Fruit fly (Drosophila melanogaster) whole organism, embryonic: ENCODE measurements around the gene Strip.
A peak's percentile ranks its signal among the peaks of the same experiment; 100 is the strongest.

Source experiments
- Bgb ChIP-seq: fragments of 200-800 bp; sonication (Bioruptor generic); IDR thresholded peaks from 2 replicates; pipeline ENCODE4 v1.3.6; 2022; ENCODE audit warnings: missing biosample characterization, missing genetic modification characterization; ENCODE audit not compliant: partially characterized antibody
- CG10543 ChIP-seq: fragments of 200-800 bp; sonication (Bioruptor generic); optimal IDR thresholded peaks from 3 replicates; lab custom pipeline; 2017; ENCODE audit warnings: missing biosample characterization, mild to moderate bottlenecking, missing genetic modification characterization, moderate library complexity
- CG16813 ChIP-seq: fragments of 200-800 bp; sonication (Bioruptor generic); IDR thresholded peaks from 3 replicates; pipeline ENCODE4 v1.3.6; 2022; ENCODE audit warnings: missing biosample characterization, missing genetic modification characterization; ENCODE audit not compliant: partially characterized antibody
- CG17359 ChIP-seq: fragments of 200-800 bp; sonication (Bioruptor generic); optimal IDR thresholded peaks from 3 replicates; lab custom pipeline; 2018; ENCODE audit warnings: missing biosample characterization, mild to moderate bottlenecking, missing genetic modification characterization, moderate library complexity
- CG17568 ChIP-seq: fragments of 200-800 bp; sonication (Bioruptor generic); optimal IDR thresholded peaks from 2 replicates; lab custom pipeline; 2018; ENCODE audit warnings: missing biosample characterization, mild to moderate bottlenecking, missing genetic modification characterization, moderate library complexity
- CG18599 ChIP-seq: fragments of 200-800 bp; sonication (Bioruptor generic); optimal IDR thresholded peaks from 3 replicates; lab custom pipeline; 2017; ENCODE audit warnings: missing biosample characterization, missing genetic modification characterization, mild to moderate bottlenecking, moderate library complexity, missing genetic modification reagents
- CG2116 ChIP-seq: fragments of 200-800 bp; sonication (Bioruptor generic); optimal IDR thresholded peaks from 3 replicates; lab custom pipeline; 2018; ENCODE audit warnings: missing biosample characterization, mild to moderate bottlenecking, missing genetic modification characterization
- CG2712 ChIP-seq: fragments of 200-800 bp; optimal IDR thresholded peaks from 3 replicates; lab custom pipeline; 2019; ENCODE audit warnings: missing biosample characterization, mild to moderate bottlenecking, missing genetic modification characterization, moderate library complexity
- CG3407 ChIP-seq: fragments of 200-800 bp; sonication (Bioruptor generic); optimal IDR thresholded peaks from 2 replicates; lab custom pipeline; 2018; ENCODE audit warnings: missing biosample characterization, mild to moderate bottlenecking, missing genetic modification characterization
- CG34224 ChIP-seq: fragments of 200-800 bp; sonication (Bioruptor generic); IDR thresholded peaks from 3 replicates; pipeline ENCODE4 v1.3.6; 2022; ENCODE audit warnings: missing biosample characterization, missing genetic modification characterization; ENCODE audit not compliant: partially characterized antibody
- CG34376 ChIP-seq: fragments of 200-800 bp; sonication (Bioruptor generic); optimal IDR thresholded peaks from 2 replicates; lab custom pipeline; 2018; ENCODE audit warnings: missing biosample characterization, mild to moderate bottlenecking, missing genetic modification characterization
- CG4360 ChIP-seq: fragments of 200-800 bp; sonication (Bioruptor generic); IDR thresholded peaks from 2 replicates; pipeline ENCODE4 v1.3.6; 2022; ENCODE audit warnings: missing biosample characterization, missing genetic modification characterization
- CG4404 ChIP-seq: fragments of 200-800 bp; sonication (Bioruptor generic); IDR thresholded peaks from 2 replicates; pipeline ENCODE4 v1.3.6; 2022; ENCODE audit warnings: missing biosample characterization, missing genetic modification characterization
- CG6854 ChIP-seq: fragments of 200-800 bp; sonication (Bioruptor generic); optimal IDR thresholded peaks from 3 replicates; lab custom pipeline; 2017; ENCODE audit warnings: missing biosample characterization, mild to moderate bottlenecking, missing genetic modification characterization
- CG8924 ChIP-seq: fragments of 200-800 bp; optimal IDR thresholded peaks from 3 replicates; lab custom pipeline; 2019; ENCODE audit warnings: missing biosample characterization, mild to moderate bottlenecking, missing genetic modification characterization, moderate library complexity
- D ChIP-seq, 2 experiments: fragments of 200-800 bp in 1 of 2; fragments of >200 bp in 1 of 2; sonication (Bioruptor generic) in 1 of 2; optimal IDR thresholded peaks; 2 replicates in 1 of 2; 3 replicates in 1 of 2; lab custom pipeline; 2017; ENCODE audit warnings: mild to moderate bottlenecking in 1 of 2, missing biosample characterization in 1 of 2, missing genetic modification characterization in 1 of 2, missing genetic modification reagents in 1 of 2
- Dref ChIP-seq: fragments of 200-800 bp; sonication (Bioruptor generic); IDR thresholded peaks from 2 replicates; pipeline ENCODE4 v1.3.6; 2022; ENCODE audit warnings: missing biosample characterization, missing genetic modification characterization
- Ets97D ChIP-seq: fragments of 200-800 bp; sonication (Bioruptor generic); optimal IDR thresholded peaks from 3 replicates; lab custom pipeline; 2016; ENCODE audit warnings: missing biosample characterization, missing genetic modification characterization
- HLH4C ChIP-seq: fragments of 200-800 bp; sonication (Bioruptor generic); IDR thresholded peaks from 3 replicates; pipeline ENCODE4 v1.3.6; 2022; ENCODE audit warnings: missing biosample characterization, missing genetic modification characterization; ENCODE audit not compliant: partially characterized antibody
- HLHmδ ChIP-seq: fragments of 200-800 bp; sonication (Bioruptor generic); optimal IDR thresholded peaks from 2 replicates; lab custom pipeline; 2018; ENCODE audit warnings: missing biosample characterization, mild to moderate bottlenecking, missing genetic modification characterization, moderate library complexity
- Med ChIP-seq: fragments of 200-800 bp; sonication (Bioruptor generic); peaks from one replicate; lab custom pipeline; 2016; ENCODE audit warnings: missing biosample characterization, missing genetic modification characterization, mild to moderate bottlenecking, inconsistent platforms, moderate library complexity
- Nf-YA ChIP-seq: fragments of 200-800 bp; sonication (Bioruptor generic); IDR thresholded peaks from 2 replicates; pipeline ENCODE4 v1.3.6; 2022; ENCODE audit warnings: missing biosample characterization, missing genetic modification characterization
- Optix ChIP-seq: fragments of 200-800 bp; sonication (Bioruptor generic); IDR thresholded peaks from 3 replicates; pipeline ENCODE4 v1.3.6; 2022; ENCODE audit warnings: missing biosample characterization, missing genetic modification characterization
- Rx ChIP-seq: fragments of 200-800 bp; sonication (Bioruptor generic); IDR thresholded peaks from 2 replicates; pipeline ENCODE4 v1.3.6; 2022; ENCODE audit warnings: missing biosample characterization, missing genetic modification characterization
- Side ChIP-seq: fragments of 200-800 bp; sonication (Bioruptor generic); optimal IDR thresholded peaks from 2 replicates; lab custom pipeline; 2016; ENCODE audit warnings: missing biosample characterization, missing genetic modification characterization
- amos ChIP-seq: fragments of 200-800 bp; sonication (Bioruptor generic); IDR thresholded peaks from 2 replicates; pipeline ENCODE4 v1.3.6; 2022; ENCODE audit warnings: missing biosample characterization, missing genetic modification characterization; ENCODE audit not compliant: partially characterized antibody
- chinmo ChIP-seq: fragments of 200-800 bp; sonication (Bioruptor generic); IDR thresholded peaks from 4 replicates; pipeline ENCODE4 v1.3.6; 2022; ENCODE audit warnings: missing biosample characterization, missing genetic modification characterization; ENCODE audit not compliant: partially characterized antibody
- crol ChIP-seq: fragments of 200-800 bp; sonication (Bioruptor generic); IDR thresholded peaks from 2 replicates; pipeline ENCODE4 v1.3.6; 2022; ENCODE audit warnings: missing biosample characterization, missing genetic modification characterization
- fd102C ChIP-seq: fragments of 200-800 bp; sonication (Bioruptor generic); optimal IDR thresholded peaks from 2 replicates; lab custom pipeline; 2018; ENCODE audit warnings: missing biosample characterization, mild to moderate bottlenecking, missing genetic modification characterization, moderate library complexity
- gfzf ChIP-seq: fragments of 200-800 bp; sonication (Bioruptor generic); optimal IDR thresholded peaks from 2 replicates; lab custom pipeline; 2016; ENCODE audit warnings: missing biosample characterization, mild to moderate bottlenecking, missing genetic modification characterization, moderate library complexity
- grau ChIP-seq: fragments of 200-800 bp; optimal IDR thresholded peaks from 3 replicates; lab custom pipeline; 2019; ENCODE audit warnings: missing biosample characterization, mild to moderate bottlenecking, missing genetic modification characterization, moderate library complexity
- gsb-n ChIP-seq: fragments of 200-800 bp; sonication (Bioruptor generic); optimal IDR thresholded peaks from 3 replicates; lab custom pipeline; 2018; ENCODE audit warnings: missing biosample characterization, mild to moderate bottlenecking, missing genetic modification characterization
- ham ChIP-seq: fragments of 200-800 bp; sonication (Bioruptor generic); IDR thresholded peaks from 2 replicates; pipeline ENCODE4 v1.3.6; 2022; ENCODE audit warnings: missing biosample characterization, missing genetic modification characterization
- hth ChIP-seq: fragments of >200 bp; optimal IDR thresholded peaks from 2 replicates; lab custom pipeline; 2017; ENCODE audit warnings: inconsistent platforms
- inv ChIP-seq: fragments of 200-800 bp; sonication (Bioruptor generic); IDR thresholded peaks from 2 replicates; pipeline ENCODE4 v1.3.6; 2022; ENCODE audit warnings: missing biosample characterization, missing genetic modification characterization; ENCODE audit not compliant: partially characterized antibody
- jumu ChIP-seq: fragments of 200-800 bp; sonication (Bioruptor generic); optimal IDR thresholded peaks from 3 replicates; lab custom pipeline; 2016; ENCODE audit warnings: missing biosample characterization, missing genetic modification characterization
- klu ChIP-seq: fragments of 200-800 bp; sonication (Bioruptor generic); IDR thresholded peaks from 2 replicates; pipeline ENCODE4 v1.3.6; 2022; ENCODE audit warnings: missing biosample characterization, missing genetic modification characterization
- lilli ChIP-seq: fragments of 200-800 bp; sonication (Bioruptor generic); optimal IDR thresholded peaks from 3 replicates; lab custom pipeline; 2016; ENCODE audit warnings: missing biosample characterization, missing genetic modification characterization
- odd ChIP-seq: fragments of 200-800 bp; sonication (Bioruptor generic); optimal IDR thresholded peaks from 2 replicates; lab custom pipeline; 2017; ENCODE audit warnings: missing biosample characterization, mild to moderate bottlenecking, missing genetic modification characterization
- org-1 ChIP-seq: fragments of 200-800 bp; sonication (Bioruptor generic); optimal IDR thresholded peaks from 2 replicates; lab custom pipeline; 2017; ENCODE audit warnings: missing biosample characterization, missing genetic modification characterization
- tap ChIP-seq: fragments of 200-800 bp; optimal IDR thresholded peaks from 3 replicates; lab custom pipeline; 2019; ENCODE audit warnings: missing biosample characterization, mild to moderate bottlenecking, missing genetic modification characterization, moderate library complexity
- unc-4 ChIP-seq: fragments of 200-800 bp; sonication (Bioruptor generic); IDR thresholded peaks from 2 replicates; pipeline ENCODE4 v1.3.6; 2022; ENCODE audit warnings: missing biosample characterization, missing genetic modification characterization; ENCODE audit not compliant: partially characterized antibody
- wdn ChIP-seq: fragments of 200-800 bp; sonication (Bioruptor generic); IDR thresholded peaks from 2 replicates; pipeline ENCODE4 v1.3.6; 2022; ENCODE audit warnings: missing biosample characterization, missing genetic modification characterization
- wor ChIP-seq: fragments of 200-800 bp; sonication (Bioruptor generic); IDR thresholded peaks from 2 replicates; pipeline ENCODE4 v1.3.6; 2022; ENCODE audit warnings: missing biosample characterization, missing genetic modification characterization
- zen2 ChIP-seq: fragments of 200-800 bp; sonication (Bioruptor generic); IDR thresholded peaks from 3 replicates; pipeline ENCODE4 v1.3.6; 2022; ENCODE audit warnings: missing biosample characterization, missing genetic modification characterization; ENCODE audit not compliant: partially characterized antibody
- zfh1 ChIP-seq: fragments of 200-800 bp; sonication (Bioruptor generic); IDR thresholded peaks from 3 replicates; pipeline ENCODE4 v1.3.6; 2022; ENCODE audit warnings: missing biosample characterization, missing genetic modification characterization

The Strip gene

dm6 chr3L:3377965-3378292 is 49.3 kb upstream of the Strip start, which contains the start of gene Ids (continued):
- TF ChIP-seq CG2712 (peak; percentile 77), Rx (GFP tag; lab: Robert Waterston, UW) (peak; percentile 50; the same call in 1 of the 2 replicates), CG17359 (peak; percentile 79), wdn (GFP tag; lab: Robert Waterston, UW) (peak; percentile 72; the same call in 1 of the 2 replicates), CG6854 (peak; percentile 34)
- TF ChIP-seq, all 482 proteins: peak for 255

DNA sequence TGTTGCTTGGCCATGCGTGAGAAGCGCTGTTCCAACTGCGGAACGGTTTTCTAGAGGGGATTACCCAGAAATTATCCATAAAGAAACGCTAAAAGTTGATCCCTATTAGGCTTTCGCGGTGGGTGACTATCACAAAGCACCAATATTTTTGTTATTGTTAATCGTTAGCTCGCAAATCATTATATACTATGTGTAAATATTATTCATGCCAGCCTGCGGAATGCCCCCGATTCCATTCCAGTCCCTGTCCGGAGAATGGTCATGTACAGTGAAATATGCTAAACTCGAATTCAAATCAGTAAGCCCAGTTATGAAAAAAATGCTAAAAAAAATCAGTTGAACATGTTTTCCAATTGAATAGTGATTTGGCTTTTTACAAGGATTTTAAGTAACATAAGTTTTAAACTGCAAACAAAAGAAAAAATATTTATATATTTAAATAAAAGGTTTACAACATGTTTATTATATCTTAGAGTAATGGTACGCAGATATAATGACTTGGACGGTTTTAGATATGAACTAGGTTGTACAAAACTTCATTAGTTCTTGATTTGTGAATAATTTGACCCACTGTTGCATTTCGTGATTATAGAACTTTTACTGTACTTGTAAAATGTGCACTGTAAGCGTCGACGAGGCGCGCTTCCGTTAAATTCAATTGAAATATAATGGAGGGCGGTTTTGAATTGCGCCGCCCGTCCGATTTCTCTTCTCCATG is 48.7 kb upstream of the Strip start:
- TF ChIP-seq Med (GFP tag; lab: Kevin White, UChicago) = peak; percentile 52
- TF ChIP-seq grau (tag; lab: Kevin White, UChicago) = peak; percentile 54
- TF ChIP-seq klu = no peak
- no peak for TF ChIP-seq HLH4C (GFP tag; lab: Robert Waterston, UW)
- TF ChIP-seq CG10543 (GFP tag; lab: Kevin White, UChicago) = no peak

DNA sequence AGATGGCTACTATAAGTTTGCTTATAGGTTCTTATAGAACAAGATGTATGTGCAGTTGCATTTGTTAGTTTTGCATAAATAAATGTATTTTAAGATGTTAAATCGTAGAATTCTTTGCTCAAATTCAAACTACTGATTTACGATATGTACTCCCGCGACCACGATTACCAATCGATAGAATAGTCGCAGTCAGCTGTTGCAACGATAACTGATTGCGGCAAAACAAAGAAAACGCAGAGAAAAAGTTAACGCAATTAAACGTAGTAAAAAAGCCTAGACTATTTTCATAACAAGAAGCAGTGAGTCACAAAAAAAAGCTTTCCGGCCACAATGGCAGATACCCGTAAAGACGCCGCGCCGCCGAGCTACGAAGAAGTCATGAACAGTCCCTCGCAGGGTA is 47.9 kb upstream of the Strip start, which contains the start of gene CG12012:
Gene CG12012 (plus strand): TSS at position 207 of the 400 bp plus-strand sequence.
- TF ChIP-seq CG18599 (GFP tag; lab: Kevin White, UChicago) (no peak), Dref (GFP tag; lab: Robert Waterston, UW) (peak; percentile 62), CG8924 (tag; lab: Kevin White, UChicago) (no peak), Nf-YA (GFP tag; lab: Robert Waterston, UW) (no peak), crol (no peak), gfzf (GFP tag; lab: Kevin White, UChicago) (peak; percentile 5), CG2116 (peak; percentile 41), lilli (GFP tag; lab: Kevin White, UChicago) (no peak), HLHmδ (GFP tag; lab: Kevin White, UChicago) (no peak), CG4404 (GFP tag; lab: Robert Waterston, UW) (no peak), org-1 (GFP tag; lab: Kevin White, UChicago) (no peak), hth (lab: Kevin White, UChicago) (no peak), ham (no peak), CG3407 (GFP tag; lab: Kevin White, UChicago) (no peak), jumu (GFP tag; lab: Kevin White, UChicago) (no peak), zen2 (GFP tag; lab: Robert Waterston, UW) (peak; percentile 50; the same call in 1 of the 3 replicates), CG16813 (GFP tag; lab: Robert Waterston, UW) (peak; percentile 48; the same call in 1 of the 3 replicates), Ets97D (GFP tag; lab: Kevin White, UChicago) (no peak), chinmo (GFP tag; lab: Robert Waterston, UW) (0 out of 4 replicates have a peak, but pooled peaks have one; percentile 20), CG34376 (no peak), tap (tag; lab: Kevin White, UChicago) (no peak), zfh1 (GFP tag; lab: Robert Waterston, UW) (no peak), CG4360 (GFP tag; lab: Robert Waterston, UW) (no peak), gsb-n (no peak), Side (GFP tag; lab: Kevin White, UChicago) (no peak), Optix (GFP tag; lab: Robert Waterston, UW) (no peak), amos (peak; percentile 50; the same call in 1 of the 2 replicates), CG17568 (GFP tag; lab: Kevin White, UChicago) (no peak), wor (GFP tag; lab: Robert Waterston, UW) (no peak), unc-4 (GFP tag; lab: Robert Waterston, UW) (peak; percentile 37; the same call in 1 of the 2 replicates), Bgb (GFP tag; lab: Robert Waterston, UW) (peak; percentile 57), fd102C (GFP tag; lab: Kevin White, UChicago) (no peak), D (optimal IDR thresholded peaks at IDR 0.05; lab: Kevin White, UChicago) (no peak), D (GFP tag; optimal IDR thresholded peaks at IDR 0.05; lab: Kevin White, UChicago) (no peak), inv (no peak), odd (GFP tag; lab: Kevin White, UChicago) (no peak), CG34224 (GFP tag; lab: Robert Waterston, UW) (peak; percentile 59; the same call in 1 of the 3 replicates)
